Worm (Caenorhabditis elegans): ENCODE results near the gene F46C5.2.

Gene F46C5.2

ce11 chrII:8856524-8856923 is 27.4 kb upstream of the F46C5.2 start:
- no peak for TF ChIP-seq nhr-85 (tag)
- TF ChIP-seq blmp-1 (tag; optimal IDR thresholded peaks at IDR 0.05): peak; percentile 96

DNA sequence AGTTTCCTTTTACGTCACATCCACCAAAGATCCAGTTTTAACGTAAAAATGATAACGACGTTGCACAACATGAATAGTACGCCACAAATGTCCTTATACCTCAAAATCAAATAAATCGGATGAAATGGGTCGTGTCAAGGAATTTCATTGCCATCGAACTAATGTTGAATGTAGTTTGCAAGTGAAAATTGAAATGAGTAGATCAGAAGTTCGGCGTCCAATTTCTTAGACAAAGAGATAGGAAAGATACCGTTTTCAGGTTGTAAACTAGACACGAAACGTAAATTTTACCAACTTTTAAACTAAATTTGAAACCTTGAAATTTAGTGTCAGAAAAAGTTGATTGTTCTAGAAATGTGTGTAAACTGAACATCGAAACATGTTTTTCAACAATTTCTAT is 25.8 kb upstream of the F46C5.2 start:
- TF ChIP-seq nhr-90 (tag; optimal IDR thresholded peaks at IDR 0.05; ENCODE audit: poor library complexity): no peak
- TF ChIP-seq efl-1 (optimal IDR thresholded peaks at IDR 0.05): no peak
- TF ChIP-seq efl-1 (GFP tag; optimal IDR thresholded peaks at IDR 0.05 in 1 of 2): no peak
- no peak for TF ChIP-seq unc-130 (tag; optimal IDR thresholded peaks at IDR 0.05)
- peak; percentile 63 for TF ChIP-seq blmp-1 (tag; optimal IDR thresholded peaks at IDR 0.05)
- no peak for TF ChIP-seq elt-2 (tag; optimal IDR thresholded peaks at IDR 0.05)
- TF ChIP-seq mdl-1 (tag; optimal IDR thresholded peaks at IDR 0.05): no peak
- TF ChIP-seq zip-4 (GFP tag; optimal IDR thresholded peaks at IDR 0.05): no peak
- TF ChIP-seq lin-14 (GFP tag; optimal IDR thresholded peaks at IDR 0.05): peak; percentile 9
- no peak for TF ChIP-seq ceh-90 (tag; optimal IDR thresholded peaks at IDR 0.05)
- TF ChIP-seq fkh-4 (tag; optimal IDR thresholded peaks at IDR 0.05; ENCODE audit: borderline replicate concordance): no peak

ce11 chrII:8853960-8854359 is 24.9 kb upstream of the F46C5.2 start:
- TF ChIP-seq jun-1 (tag; optimal IDR thresholded peaks at IDR 0.05) (peak; percentile 25), nhr-85 (tag) (peak; percentile 65), C04F5.9 (tag; optimal IDR thresholded peaks at IDR 0.05) (no peak), nhr-71 (tag; optimal IDR thresholded peaks at IDR 0.05) (no peak), grh-1 (GFP tag; IDR thresholded peaks at IDR 0.05) (peak; percentile 58), efl-1 (optimal IDR thresholded peaks at IDR 0.05) (no peak), efl-1 (GFP tag; optimal IDR thresholded peaks at IDR 0.05 in 1 of 2) (peak in 1 of 2 experiments; percentile 16), hlh-4 (tag; optimal IDR thresholded peaks at IDR 0.05) (no peak), blmp-1 (tag; optimal IDR thresholded peaks at IDR 0.05) (peak; percentile 71)

DNA sequence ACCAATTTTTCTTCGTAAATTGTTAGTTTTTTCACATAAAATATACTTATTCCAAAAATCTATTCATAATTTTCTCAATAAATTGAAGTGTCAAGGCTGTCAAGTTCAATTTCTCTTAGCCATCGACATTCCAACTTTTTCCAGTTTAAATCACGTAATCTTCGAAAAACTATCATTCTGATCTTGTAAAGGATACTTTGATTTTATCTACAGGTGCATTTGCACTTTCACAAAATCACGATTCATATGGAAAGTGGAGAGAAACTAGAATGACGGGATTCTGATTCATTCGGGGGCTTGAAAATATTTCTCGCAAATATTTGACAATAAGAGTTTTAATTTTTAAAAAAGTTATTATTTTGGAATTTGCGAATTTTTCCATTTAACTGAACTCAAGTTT is 24.1 kb upstream of the F46C5.2 start:
- TF ChIP-seq elt-3 (tag; optimal IDR thresholded peaks at IDR 0.05) (no peak), nhr-85 (tag) (peak; percentile 64)

DNA sequence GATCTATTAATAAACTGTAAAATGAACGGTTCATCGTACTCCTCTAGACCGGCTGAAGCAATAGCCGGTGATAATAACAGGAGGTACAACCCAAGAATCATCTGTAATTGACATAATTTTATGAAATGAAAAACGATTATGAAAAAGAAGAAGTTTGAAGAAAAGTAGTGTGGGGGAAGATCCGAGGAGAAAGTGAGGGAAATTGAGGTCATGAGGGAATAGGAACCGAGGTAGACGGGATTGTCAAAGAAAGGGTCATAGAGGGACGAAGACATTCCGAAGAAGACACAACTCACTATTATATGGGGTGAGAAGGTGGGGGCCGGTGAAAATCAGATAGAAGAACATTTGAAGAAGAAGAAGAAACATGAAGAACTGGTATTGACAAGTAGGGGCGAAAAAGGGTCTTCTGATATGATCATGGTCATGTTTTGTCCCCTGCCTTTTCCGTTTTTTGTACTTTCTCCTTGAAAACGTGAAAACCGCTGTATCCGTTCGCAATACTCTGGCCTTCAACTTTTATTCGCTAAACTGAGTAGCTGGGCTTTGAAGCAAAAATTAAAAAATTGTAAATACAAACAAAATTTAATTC is 23.0 kb upstream of the F46C5.2 start, which contains the start of gene oac-46:
Gene oac-46, minus strand, starts transcription at position 101 of the 592 bp plus-strand sequence.
- no peak for TF ChIP-seq unc-86 (tag; optimal IDR thresholded peaks at IDR 0.05)
- no peak for TF ChIP-seq snpc-4 (tag; optimal IDR thresholded peaks at IDR 0.05)
- peak; percentile 16 for TF ChIP-seq nhr-71 (tag; optimal IDR thresholded peaks at IDR 0.05)
- TF ChIP-seq nhr-85 (tag): peak; percentile 83
- TF ChIP-seq ztf-11 (tag; optimal IDR thresholded peaks at IDR 0.05): no peak
- peak; percentile 18 for TF ChIP-seq snu-23 (GFP tag; optimal IDR thresholded peaks at IDR 0.05)
- peak in 2 of 6 experiments; percentile 20 to 22 for TF ChIP-seq elt-3 (tag; optimal IDR thresholded peaks at IDR 0.05)
- peak; percentile 56 for TF ChIP-seq lin-14 (GFP tag; optimal IDR thresholded peaks at IDR 0.05)
- TF ChIP-seq blmp-1 (tag; optimal IDR thresholded peaks at IDR 0.05): peak; percentile 94
- TF ChIP-seq unc-130 (tag; optimal IDR thresholded peaks at IDR 0.05): no peak
- TF ChIP-seq ceh-63 (GFP tag; optimal IDR thresholded peaks at IDR 0.05): no peak
- TF ChIP-seq efl-1 (optimal IDR thresholded peaks at IDR 0.05): no peak
- TF ChIP-seq efl-1 (GFP tag; optimal IDR thresholded peaks at IDR 0.05 in 1 of 2): peak in 1 of 2 experiments; percentile 52
- no peak for TF ChIP-seq hlh-4 (tag; optimal IDR thresholded peaks at IDR 0.05)
- TF ChIP-seq pax-3 (tag; optimal IDR thresholded peaks at IDR 0.05): no peak
- no peak for TF ChIP-seq isw-1 (GFP tag; IDR thresholded peaks at IDR 0.05)

ce11 chrII:8848984-8849383 is 19.9 kb upstream of the F46C5.2 start:
- TF ChIP-seq efl-1 (optimal IDR thresholded peaks at IDR 0.05) (no peak), efl-1 (GFP tag; optimal IDR thresholded peaks at IDR 0.05 in 1 of 2) (peak in 1 of 2 experiments; percentile 81), aly-2 (tag; optimal IDR thresholded peaks at IDR 0.05) (no peak), elt-3 (tag; optimal IDR thresholded peaks at IDR 0.05) (no peak), egl-13 (tag; optimal IDR thresholded peaks at IDR 0.05) (no peak), nhr-85 (tag) (peak; percentile 32), hpl-2 (GFP tag; optimal IDR thresholded peaks at IDR 0.05) (no peak), alr-1 (tag; optimal IDR thresholded peaks at IDR 0.05; ENCODE audit: borderline replicate concordance) (no peak), C04F5.9 (tag; optimal IDR thresholded peaks at IDR 0.05) (no peak)
